Worm (Caenorhabditis elegans) whole organism, young adult: ENCODE results near the gene Y48C3A.18.

Experiments used
- ZK185.1 ChIP-seq: sonication (generic microtip); optimal IDR thresholded peaks from 2 replicates; lab custom pipeline; 2016; ENCODE audit warnings: mild to moderate bottlenecking, missing genetic modification characterization, missing compliant biosample characterization; ENCODE audit not compliant: poor library complexity, severe bottlenecking
- ama-1 ChIP-seq, 3 experiments: fragments of 150-350 bp in 1 of 3; sonication (generic microtip) in 2 of 3; optimal IDR thresholded peaks; 2 replicates each; lab custom pipeline; 2014 to 2018; ENCODE audit warnings: missing biosample characterization in 2 of 3, missing genetic modification characterization in 2 of 3, missing genetic modification reagents in 2 of 3
- ccch-3 ChIP-seq: fragments of 200-800 bp; sonication (Bioruptor generic); optimal IDR thresholded peaks from 2 replicates; lab custom pipeline; 2018; ENCODE audit warnings: mild to moderate bottlenecking, missing genetic modification characterization, missing compliant biosample characterization
- him-1 ChIP-seq: sonication (generic microtip); optimal IDR thresholded peaks from 2 replicates; lab custom pipeline; 2016; ENCODE audit warnings: missing genotype, missing genetic modification reagents, missing genetic modification characterization, missing compliant biosample characterization
- hsf-1 ChIP-seq: fragments of 200-800 bp; sonication (Bioruptor generic); IDR thresholded peaks from 2 replicates; pipeline ENCODE4 v1.3.6; 2022; ENCODE audit warnings: missing genetic modification reagents, missing genetic modification characterization, missing compliant biosample characterization
- let-607 ChIP-seq, 2 experiments: fragments of 200-800 bp in 1 of 2; sonication (Bioruptor generic) in 1 of 2; sonication (generic microtip) in 1 of 2; optimal IDR thresholded peaks; 2 replicates each; lab custom pipeline; 2016 to 2018; ENCODE audit warnings: mild to moderate bottlenecking in 2 of 2, missing compliant biosample characterization in 2 of 2, missing genetic modification characterization in 2 of 2, moderate library complexity in 2 of 2, missing genotype in 1 of 2
- lin-40 ChIP-seq: sonication (generic microtip); optimal IDR thresholded peaks from 2 replicates; lab custom pipeline; 2016; ENCODE audit warnings: missing genetic modification characterization, mild to moderate bottlenecking, missing compliant biosample characterization, missing genotype, missing genetic modification reagents
- rcor-1 ChIP-seq: fragments of 200-800 bp; sonication (Bioruptor generic); IDR thresholded peaks from 2 replicates; pipeline ENCODE4 v1.3.6; 2022; ENCODE audit warnings: missing genetic modification reagents, missing genetic modification characterization, missing compliant biosample characterization
- sea-2 ChIP-seq: fragments of 200-800 bp; sonication (Bioruptor generic); IDR thresholded peaks from 2 replicates; pipeline ENCODE4 v1.3.6; 2022; ENCODE audit warnings: missing genetic modification characterization, missing compliant biosample characterization
- snpc-4 ChIP-seq, 5 experiments: fragments of 150-350 bp in 1 of 5; sonication (generic microtip) in 4 of 5; optimal IDR thresholded peaks; 2 replicates each; lab custom pipeline; 2014 to 2018; ENCODE audit warnings: missing genetic modification characterization in 5 of 5, missing biosample characterization in 3 of 5, antibody characterized with exemption in 2 of 5, mild to moderate bottlenecking in 2 of 5, missing compliant biosample characterization in 2 of 5, missing genotype in 2 of 5, moderate library complexity in 2 of 5, missing genetic modification reagents in 1 of 5
- tbx-9 ChIP-seq: sonication (generic microtip); optimal IDR thresholded peaks from 2 replicates; lab custom pipeline; 2016; ENCODE audit warnings: borderline replicate concordance, missing genetic modification characterization, inconsistent platforms, missing compliant biosample characterization
- unc-130 ChIP-seq: sonication (generic microtip); optimal IDR thresholded peaks from 2 replicates; lab custom pipeline; 2016; ENCODE audit warnings: missing genetic modification reagents, missing genetic modification characterization, missing compliant biosample characterization
- unc-62 ChIP-seq: fragments of 150-350 bp; optimal IDR thresholded peaks from 2 replicates; lab custom pipeline; 2014; ENCODE audit warnings: missing biosample characterization, missing genetic modification reagents, missing genetic modification characterization
- ztf-28 ChIP-seq: fragments of 200-800 bp; sonication (Bioruptor generic); IDR thresholded peaks from 2 replicates; pipeline ENCODE4 v1.3.6; 2022; ENCODE audit warnings: missing genetic modification reagents, missing genetic modification characterization, missing compliant biosample characterization

DNA sequence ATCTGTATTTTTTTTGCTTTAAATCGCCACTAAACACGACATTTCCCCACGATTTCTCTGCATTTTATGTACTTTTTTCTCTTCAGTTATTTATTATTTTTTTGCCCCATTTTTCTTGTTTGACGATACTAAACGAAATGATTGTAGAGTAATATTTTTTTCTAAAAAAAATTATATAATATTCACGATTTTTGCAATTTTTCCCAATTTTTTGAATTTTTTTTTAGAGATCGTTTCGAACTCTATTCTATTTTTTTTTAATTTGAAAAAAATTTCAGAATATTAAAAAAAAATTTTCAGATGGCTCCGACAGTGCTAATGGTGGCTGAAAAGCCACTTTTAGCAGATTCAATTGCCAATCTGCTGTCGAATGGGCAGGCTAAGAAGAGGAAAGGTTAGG is 23.0 kb upstream of the Y48C3A.18 start, which contains the start of gene Y48C3A.14:
- no peak for TF ChIP-seq him-1 (tag; lab: Kevin White, UChicago)
- TF ChIP-seq rcor-1 = no peak
- TF ChIP-seq snpc-4 (GFP tag; optimal IDR thresholded peaks at IDR 0.05; lab: Kevin White, UChicago) = no peak
- no peak for TF ChIP-seq snpc-4 (tag; optimal IDR thresholded peaks at IDR 0.05; lab: Kevin White, UChicago)
- TF ChIP-seq ztf-28 = no peak
- TF ChIP-seq sea-2 (GFP tag; lab: Robert Waterston, UW) = no peak
- TF ChIP-seq unc-130 = no peak
- TF ChIP-seq tbx-9 (tag; lab: Kevin White, UChicago) = no peak
- TF ChIP-seq ZK185.1 (tag; lab: Kevin White, UChicago) = no peak
- no peak for TF ChIP-seq ccch-3 (GFP tag; lab: Kevin White, UChicago)
- TF ChIP-seq ama-1 (optimal IDR thresholded peaks at IDR 0.05; lab: Kevin White, UChicago) = no peak
- TF ChIP-seq ama-1 (GFP tag; optimal IDR thresholded peaks at IDR 0.05; lab: Kevin White, UChicago) = no peak
- no peak for TF ChIP-seq hsf-1 (GFP tag; lab: Robert Waterston, UW)
- no peak for TF ChIP-seq let-607 (tag; optimal IDR thresholded peaks at IDR 0.05; lab: Kevin White, UChicago)
- TF ChIP-seq lin-40 = no peak
- TF ChIP-seq unc-62 (GFP tag; lab: Kevin White, UChicago) = no peak
